Worm (Caenorhabditis elegans) whole organism, L4/young adult: ENCODE results near the gene lelo-2.
A peak's percentile ranks its signal among the peaks of the same experiment; 100 is the strongest.

Experiments used
- W03F9.2 ChIP-seq: fragments of 150-350 bp; optimal IDR thresholded peaks from 2 replicates; lab custom pipeline; 2014; ENCODE audit warnings: missing biosample characterization, missing genetic modification characterization
- dao-5 ChIP-seq: sonication (generic microtip); optimal IDR thresholded peaks from 2 replicates; lab custom pipeline; 2016; ENCODE audit warnings: missing genotype, missing genetic modification characterization, moderate library complexity, missing compliant biosample characterization
- him-1 ChIP-seq: sonication (generic microtip); optimal IDR thresholded peaks from 2 replicates; lab custom pipeline; 2016; ENCODE audit warnings: missing genotype, missing genetic modification reagents, missing genetic modification characterization, missing compliant biosample characterization

Gene lelo-2

ce11 chrIII:1427126-1427525 lies at the start of gene lelo-2:
Gene lelo-2 (minus strand): TSS chrIII:1427226.
- no peak for TF ChIP-seq him-1 (tag; lab: Kevin White, UChicago)
- TF ChIP-seq W03F9.2 (tag; lab: Kevin White, UChicago), result no peak
- no peak for TF ChIP-seq dao-5 (tag; lab: Kevin White, UChicago)

ce11 chrIII:1468358-1469305 lies 41.6 kb upstream of the lelo-2 start:
- TF ChIP-seq him-1 (tag; lab: Kevin White, UChicago) (no peak), dao-5 (tag; lab: Kevin White, UChicago) (no peak), W03F9.2 (tag; lab: Kevin White, UChicago) (no peak)

- TF ChIP-seq W03F9.2 (tag; lab: Kevin White, UChicago) (no peak), dao-5 (tag; lab: Kevin White, UChicago) (no peak), him-1 (tag; lab: Kevin White, UChicago) (no peak)
These were observed 29.8 kb upstream of the lelo-2 start for ce11 chrIII:1456859-1457258.

ce11 chrIII:1455674-1456073 lies 28.6 kb upstream of the lelo-2 start, which contains the start of gene Y82E9BR.17:
Gene Y82E9BR.17 (minus strand): TSS chrIII:1455774.
- TF ChIP-seq him-1 (tag; lab: Kevin White, UChicago) (no peak), W03F9.2 (tag; lab: Kevin White, UChicago) (no peak), dao-5 (tag; lab: Kevin White, UChicago) (no peak)

ce11 chrIII:1446747-1447146 lies 19.7 kb upstream of the lelo-2 start:
- TF ChIP-seq him-1 (tag; lab: Kevin White, UChicago) (no peak), W03F9.2 (tag; lab: Kevin White, UChicago) (no peak), dao-5 (tag; lab: Kevin White, UChicago) (no peak)

ce11 chrIII:1439609-1440008 lies 12.6 kb upstream of the lelo-2 start:
- no peak for TF ChIP-seq W03F9.2 (tag; lab: Kevin White, UChicago)
- TF ChIP-seq him-1 (tag; lab: Kevin White, UChicago), result no peak
- TF ChIP-seq dao-5 (tag; lab: Kevin White, UChicago), result no peak

- TF ChIP-seq him-1 (tag; lab: Kevin White, UChicago) (no peak), dao-5 (tag; lab: Kevin White, UChicago) (no peak), W03F9.2 (tag; lab: Kevin White, UChicago) (no peak)
These were observed 9.7 kb upstream of the lelo-2 start for ce11 chrIII:1436738-1437137.

- no peak for TF ChIP-seq him-1 (tag; lab: Kevin White, UChicago)
- TF ChIP-seq dao-5 (tag; lab: Kevin White, UChicago), result no peak
- no peak for TF ChIP-seq W03F9.2 (tag; lab: Kevin White, UChicago)
These were observed 3.0 kb upstream of the lelo-2 start for ce11 chrIII:1429920-1430437.

- TF ChIP-seq dao-5 (tag; lab: Kevin White, UChicago) (no peak), W03F9.2 (tag; lab: Kevin White, UChicago) (no peak), him-1 (tag; lab: Kevin White, UChicago) (no peak)
These were observed 2.2 kb upstream of the lelo-2 start for ce11 chrIII:1429275-1429674.

- no peak for TF ChIP-seq him-1 (tag; lab: Kevin White, UChicago)
- no peak for TF ChIP-seq dao-5 (tag; lab: Kevin White, UChicago)
- TF ChIP-seq W03F9.2 (tag; lab: Kevin White, UChicago), result no peak
These were observed 1.4 kb upstream of the lelo-2 start for ce11 chrIII:1428448-1428847.

- peak; percentile 21 for TF ChIP-seq him-1 (tag; lab: Kevin White, UChicago)
- TF ChIP-seq W03F9.2 (tag; lab: Kevin White, UChicago), result peak; percentile 33
- TF ChIP-seq dao-5 (tag; lab: Kevin White, UChicago), result peak; percentile 30
These were observed 2.7 kb downstream of the lelo-2 start for ce11 chrIII:1424305-1424704.

ce11 chrIII:1421436-1421835 lies 5.6 kb downstream of the lelo-2 start:
- TF ChIP-seq W03F9.2 (tag; lab: Kevin White, UChicago) (no peak), dao-5 (tag; lab: Kevin White, UChicago) (no peak), him-1 (tag; lab: Kevin White, UChicago) (no peak)

- TF ChIP-seq dao-5 (tag; lab: Kevin White, UChicago) (no peak), W03F9.2 (tag; lab: Kevin White, UChicago) (no peak), him-1 (tag; lab: Kevin White, UChicago) (no peak)
These were observed 7.2 kb downstream of the lelo-2 start for ce11 chrIII:1419700-1420356.
